Fruit fly (Drosophila melanogaster) Kc167 (cell line): Measurements from ENCODE around the gene CG43954.

Source experiments
- Myc ChIP-seq: fragments of >200 bp; optimal IDR thresholded peaks from 2 replicates; lab custom pipeline; 2017; ENCODE audit warnings: missing external identifiers
- h ChIP-seq: fragments of >200 bp; optimal IDR thresholded peaks from 3 replicates; lab custom pipeline; 2018; ENCODE audit warnings: missing external identifiers
- insv ChIP-seq: fragments of >200 bp; optimal IDR thresholded peaks from 3 replicates; lab custom pipeline; 2018; ENCODE audit warnings: missing external identifiers
- psq ChIP-seq: fragments of >200 bp; optimal IDR thresholded peaks from 2 replicates; lab custom pipeline; 2017; ENCODE audit warnings: missing external identifiers
- ttk ChIP-seq: sonication (Bioruptor generic); optimal IDR thresholded peaks from 2 replicates; lab custom pipeline; 2017; ENCODE audit warnings: missing external identifiers

dm6 chr3L:16712371-16712770 is 894 bp upstream of the CG43954 start:
- TF ChIP-seq psq: no peak
- no peak for TF ChIP-seq ttk (lab: Kevin White, UChicago)
- TF ChIP-seq Myc: no peak
- TF ChIP-seq insv (lab: Kevin White, UChicago): no peak
- TF ChIP-seq h (lab: Kevin White, UChicago): no peak
